Worm (Caenorhabditis elegans) whole organism, midembryonic: Measurements from ENCODE around the gene T19C3.7.

ENCODE experiments used
- T22C8.4 ChIP-seq: fragments of 200-800 bp; sonication (Bioruptor generic); IDR thresholded peaks from 2 replicates; pipeline ENCODE4 v1.3.6; 2022; ENCODE audit warnings: missing genetic modification characterization, missing compliant biosample characterization
- cog-1 ChIP-seq: sonication (generic microtip); optimal IDR thresholded peaks from 2 replicates; lab custom pipeline; 2016; ENCODE audit warnings: missing genetic modification characterization, missing compliant biosample characterization
- flt-1 ChIP-seq: fragments of 200-800 bp; sonication (Bioruptor generic); IDR thresholded peaks from 2 replicates; pipeline ENCODE4 v1.3.6; 2022; ENCODE audit warnings: missing genetic modification characterization, missing compliant biosample characterization
- klf-2 ChIP-seq: fragments of 200-800 bp; sonication (Bioruptor generic); conservative IDR thresholded peaks from 2 replicates; pipeline ENCODE4 v1.3.6; 2022; ENCODE audit warnings: missing genetic modification reagents, missing genetic modification characterization, missing compliant biosample characterization
- med-1 ChIP-seq: sonication (generic microtip); optimal IDR thresholded peaks from 2 replicates; lab custom pipeline; 2017; ENCODE audit warnings: missing genetic modification characterization, mild to moderate bottlenecking, missing compliant biosample characterization, antibody characterized with exemption, missing genetic modification reagents; ENCODE audit not compliant: insufficient read depth
- ref-1 ChIP-seq: fragments of 200-800 bp; sonication (Bioruptor generic); conservative IDR thresholded peaks from 2 replicates; pipeline ENCODE4 v1.3.6; 2022; ENCODE audit warnings: missing genetic modification reagents, missing genetic modification characterization, missing compliant biosample characterization
- ztf-23 ChIP-seq: fragments of 200-800 bp; sonication (Bioruptor generic); IDR thresholded peaks from 2 replicates; pipeline ENCODE4 v1.3.6; 2022; ENCODE audit warnings: missing genetic modification reagents, missing genetic modification characterization, missing compliant biosample characterization
- ztf-29 ChIP-seq: fragments of 200-800 bp; sonication (Bioruptor generic); IDR thresholded peaks from 2 replicates; pipeline ENCODE4 v1.3.6; 2022; ENCODE audit warnings: missing genetic modification reagents, missing genetic modification characterization, missing compliant biosample characterization

DNA sequence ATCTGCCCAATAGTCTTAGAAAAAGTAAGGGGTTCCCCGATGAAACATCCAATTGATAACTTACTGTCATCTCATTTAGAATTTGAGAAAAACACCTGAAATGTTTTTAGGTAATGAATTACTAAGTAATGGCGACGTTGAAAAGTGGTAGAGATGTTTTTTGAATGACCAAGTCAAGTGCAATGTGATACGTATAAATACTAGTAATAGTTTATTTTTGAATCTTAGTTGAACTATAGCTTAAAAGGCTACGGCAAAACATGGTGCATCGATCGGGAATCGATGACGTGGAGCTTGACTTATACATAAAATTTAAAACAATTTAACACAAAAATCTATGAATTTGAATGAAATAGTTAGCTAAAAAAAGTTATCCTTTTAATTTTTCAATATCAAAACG, 26.4 kb downstream of the T19C3.7 start, which contains the start of gene best-17:
- TF ChIP-seq med-1 (GFP tag; lab: Kevin White, UChicago) (no peak), klf-2 (no peak), ztf-23 (GFP tag; lab: Robert Waterston, UW) (no peak), ref-1 (GFP tag; lab: Robert Waterston, UW) (no peak), cog-1 (tag; lab: Kevin White, UChicago) (no peak), flt-1 (GFP tag; lab: Robert Waterston, UW) (no peak), ztf-29 (GFP tag; lab: Robert Waterston, UW) (no peak), T22C8.4 (GFP tag; lab: Robert Waterston, UW) (no peak)
